Worm (Caenorhabditis elegans): ENCODE data around the gene K09B3.1.

DNA sequence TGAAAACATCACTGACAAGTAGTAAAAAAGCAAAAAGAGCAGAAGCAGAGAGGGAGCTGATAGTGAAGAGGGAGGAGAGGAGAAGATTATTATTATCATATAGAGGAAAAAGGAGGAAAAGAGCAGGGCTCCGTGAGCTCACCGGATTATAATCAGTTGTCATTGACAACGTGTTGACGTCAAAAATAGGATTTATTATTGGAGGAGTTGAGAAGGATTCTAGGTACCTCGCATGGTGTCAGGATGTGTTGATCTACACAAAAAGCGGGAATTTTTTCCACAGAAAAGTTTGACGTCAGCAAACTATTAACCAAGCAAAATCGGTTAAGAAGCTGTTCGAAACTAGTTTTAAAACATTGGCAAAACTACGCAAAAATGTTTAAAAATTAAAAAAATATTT, 20.4 kb upstream of the K09B3.1 start:
- TF ChIP-seq nhr-25 (tag; optimal IDR thresholded peaks at IDR 0.05; ENCODE audit: borderline replicate concordance, insufficient read depth) (no peak), sdz-12 (GFP tag; optimal IDR thresholded peaks at IDR 0.05) (no peak), pqm-1 (tag; optimal IDR thresholded peaks at IDR 0.05) (no peak), mdl-1 (tag; optimal IDR thresholded peaks at IDR 0.05) (no peak), T26A8.4 (GFP tag; IDR thresholded peaks at IDR 0.05) (no peak)

Data from whole organism, L4 larva.